Fruit fly (Drosophila melanogaster) whole organism, embryonic: ENCODE measurements around the gene CG6398.
A peak's percentile ranks its signal among the peaks of the same experiment; 100 is the strongest.

Experiments
- CG10979 ChIP-seq: fragments of 200-800 bp; sonication (Bioruptor generic); optimal IDR thresholded peaks from 2 replicates; lab custom pipeline; 2018; ENCODE audit warnings: missing biosample characterization, mild to moderate bottlenecking, missing genetic modification characterization, moderate library complexity
- CG12299 ChIP-seq: fragments of 200-800 bp; sonication (Bioruptor generic); optimal IDR thresholded peaks from 2 replicates; lab custom pipeline; 2018; ENCODE audit warnings: missing biosample characterization, mild to moderate bottlenecking, missing genetic modification characterization
- CG14014 ChIP-seq: fragments of 200-800 bp; sonication (Bioruptor generic); IDR thresholded peaks from 2 replicates; pipeline ENCODE4 v1.3.6; 2022; ENCODE audit warnings: missing biosample characterization, missing genetic modification characterization
- CG15011 ChIP-seq: fragments of 200-800 bp; sonication (Bioruptor generic); optimal IDR thresholded peaks from 3 replicates; lab custom pipeline; 2018; ENCODE audit warnings: missing biosample characterization, mild to moderate bottlenecking, missing genetic modification characterization
- CG15601 ChIP-seq: fragments of 200-800 bp; sonication (Bioruptor generic); optimal IDR thresholded peaks from 3 replicates; lab custom pipeline; 2019; ENCODE audit warnings: missing biosample characterization, mild to moderate bottlenecking, missing genetic modification characterization, moderate library complexity
- CG1647 ChIP-seq: fragments of 200-800 bp; sonication (Bioruptor generic); optimal IDR thresholded peaks from 3 replicates; lab custom pipeline; 2016; ENCODE audit warnings: missing biosample characterization, missing genetic modification characterization
- CG16863 ChIP-seq: fragments of 200-800 bp; sonication (Bioruptor generic); optimal IDR thresholded peaks from 3 replicates; lab custom pipeline; 2016; ENCODE audit warnings: missing biosample characterization, missing genetic modification characterization
- CG18619 ChIP-seq: fragments of 200-800 bp; sonication (Bioruptor generic); optimal IDR thresholded peaks from 3 replicates; lab custom pipeline; 2017; ENCODE audit warnings: missing biosample characterization, mild to moderate bottlenecking, missing genetic modification characterization
- CG2875 ChIP-seq: fragments of 200-800 bp; sonication (Bioruptor generic); optimal IDR thresholded peaks from 2 replicates; lab custom pipeline; 2017; ENCODE audit warnings: missing biosample characterization, mild to moderate bottlenecking, missing genetic modification characterization, missing genetic modification reagents
- CG3065 ChIP-seq: fragments of 200-800 bp; sonication (Bioruptor generic); optimal IDR thresholded peaks from 2 replicates; lab custom pipeline; 2016; ENCODE audit warnings: missing biosample characterization, missing genetic modification characterization
- CG31224 ChIP-seq: fragments of 200-800 bp; sonication (Bioruptor generic); IDR thresholded peaks from 2 replicates; pipeline ENCODE4 v1.3.6; 2022; ENCODE audit warnings: missing biosample characterization, missing genetic modification characterization
- CG31388 ChIP-seq: fragments of 200-800 bp; sonication (Bioruptor generic); optimal IDR thresholded peaks from 2 replicates; lab custom pipeline; 2016; ENCODE audit warnings: missing biosample characterization, missing genetic modification characterization
- CG3281 ChIP-seq: fragments of 200-800 bp; sonication (Bioruptor generic); optimal IDR thresholded peaks from 3 replicates; lab custom pipeline; 2017; ENCODE audit warnings: missing biosample characterization, mild to moderate bottlenecking, missing genetic modification characterization
- CG5245 ChIP-seq: fragments of 200-800 bp; sonication (Bioruptor generic); optimal IDR thresholded peaks from 3 replicates; lab custom pipeline; 2016; ENCODE audit warnings: missing biosample characterization, missing genetic modification characterization
- CG5953 ChIP-seq: fragments of 200-800 bp; sonication (Bioruptor generic); IDR thresholded peaks from 2 replicates; pipeline ENCODE4 v1.3.6; 2022; ENCODE audit warnings: missing biosample characterization, missing genetic modification characterization
- CG6791 ChIP-seq: fragments of 200-800 bp; sonication (Bioruptor generic); IDR thresholded peaks from 3 replicates; pipeline ENCODE4 v1.3.6; 2022; ENCODE audit warnings: missing biosample characterization, missing genetic modification characterization; ENCODE audit not compliant: partially characterized antibody
- CG7357 ChIP-seq: fragments of 200-800 bp; sonication (Bioruptor generic); IDR thresholded peaks from 3 replicates; pipeline ENCODE4 v1.3.6; 2022; ENCODE audit warnings: missing biosample characterization, missing genetic modification characterization
- CG8290 ChIP-seq, 3 experiments: fragments of 200-800 bp; sonication (Bioruptor generic); optimal IDR thresholded peaks; 2 replicates each; lab custom pipeline; 2016 to 2019; ENCODE audit warnings: missing biosample characterization in 3 of 3, missing genetic modification characterization in 3 of 3, mild to moderate bottlenecking in 2 of 3, moderate library complexity in 1 of 3
- CG8765 ChIP-seq: fragments of 200-800 bp; sonication (Bioruptor generic); IDR thresholded peaks from 2 replicates; pipeline ENCODE4 v1.3.6; 2022; ENCODE audit warnings: missing biosample characterization, missing genetic modification characterization
- CG9932 ChIP-seq: fragments of 200-800 bp; sonication (Bioruptor generic); IDR thresholded peaks from 2 replicates; pipeline ENCODE4 v1.3.6; 2022; ENCODE audit warnings: missing biosample characterization, missing genetic modification characterization
- Fer2 ChIP-seq: fragments of 200-800 bp; sonication (Bioruptor generic); optimal IDR thresholded peaks from 2 replicates; lab custom pipeline; 2018; ENCODE audit warnings: missing biosample characterization, mild to moderate bottlenecking, missing genetic modification characterization, moderate library complexity
- HLHmδ ChIP-seq: fragments of 200-800 bp; sonication (Bioruptor generic); optimal IDR thresholded peaks from 2 replicates; lab custom pipeline; 2018; ENCODE audit warnings: missing biosample characterization, mild to moderate bottlenecking, missing genetic modification characterization, moderate library complexity
- Hmx ChIP-seq: fragments of 200-800 bp; sonication (Bioruptor generic); optimal IDR thresholded peaks from 2 replicates; lab custom pipeline; 2016; ENCODE audit warnings: missing biosample characterization, missing genetic modification characterization
- MBD-R2 ChIP-seq: fragments of 200-800 bp; sonication (Bioruptor generic); IDR thresholded peaks from 2 replicates; pipeline ENCODE4 v1.3.6; 2022; ENCODE audit warnings: missing biosample characterization, missing genetic modification characterization
- PHDP ChIP-seq: fragments of 200-800 bp; sonication (Bioruptor generic); optimal IDR thresholded peaks from 3 replicates; lab custom pipeline; 2018; ENCODE audit warnings: missing biosample characterization, mild to moderate bottlenecking, missing genetic modification characterization, moderate library complexity
- Xrp1 ChIP-seq: fragments of 200-800 bp; sonication (Bioruptor generic); IDR thresholded peaks from 2 replicates; pipeline ENCODE4 v1.3.6; 2022; ENCODE audit warnings: missing biosample characterization, missing genetic modification characterization
- ac ChIP-seq: fragments of 200-800 bp; sonication (Bioruptor generic); optimal IDR thresholded peaks from 3 replicates; lab custom pipeline; 2017; ENCODE audit warnings: missing biosample characterization, mild to moderate bottlenecking, missing genetic modification characterization
- cad ChIP-seq: fragments of >200 bp; optimal IDR thresholded peaks from 2 replicates; lab custom pipeline; 2017; ENCODE audit warnings: missing biosample characterization, missing genetic modification characterization
- caup ChIP-seq: fragments of 200-800 bp; sonication (Bioruptor generic); optimal IDR thresholded peaks from 3 replicates; lab custom pipeline; 2017; ENCODE audit warnings: missing biosample characterization, mild to moderate bottlenecking, missing genetic modification characterization, moderate library complexity; ENCODE audit not compliant: severe bottlenecking
- chm ChIP-seq: fragments of 200-800 bp; sonication (Bioruptor generic); IDR thresholded peaks from 2 replicates; pipeline ENCODE4 v1.3.6; 2022; ENCODE audit warnings: missing biosample characterization, missing genetic modification characterization
- dan ChIP-seq: fragments of 200-800 bp; sonication (Bioruptor generic); IDR thresholded peaks from 2 replicates; pipeline ENCODE4 v1.3.6; 2022; ENCODE audit warnings: missing biosample characterization, missing genetic modification characterization
- dm ChIP-seq: fragments of 200-800 bp; sonication (Bioruptor generic); optimal IDR thresholded peaks from 3 replicates; lab custom pipeline; 2016; ENCODE audit warnings: missing biosample characterization, missing genetic modification characterization
- dmrt99B ChIP-seq: fragments of 200-800 bp; sonication (Bioruptor generic); optimal IDR thresholded peaks from 2 replicates; lab custom pipeline; 2018; ENCODE audit warnings: missing biosample characterization, mild to moderate bottlenecking, missing genetic modification characterization, moderate library complexity
- dysf ChIP-seq: fragments of 200-800 bp; sonication (Bioruptor generic); IDR thresholded peaks from 3 replicates; pipeline ENCODE4 v1.3.6; 2022; ENCODE audit warnings: missing biosample characterization, missing genetic modification characterization
- gcm ChIP-seq: fragments of 200-800 bp; sonication (Bioruptor generic); optimal IDR thresholded peaks from 2 replicates; lab custom pipeline; 2019; ENCODE audit warnings: missing biosample characterization, mild to moderate bottlenecking, missing genetic modification characterization, moderate library complexity
- gcm2 ChIP-seq: fragments of 200-800 bp; sonication (Bioruptor generic); optimal IDR thresholded peaks from 2 replicates; lab custom pipeline; 2016; ENCODE audit warnings: missing biosample characterization, missing genetic modification characterization
- gfzf ChIP-seq: fragments of 200-800 bp; sonication (Bioruptor generic); optimal IDR thresholded peaks from 2 replicates; lab custom pipeline; 2016; ENCODE audit warnings: missing biosample characterization, mild to moderate bottlenecking, missing genetic modification characterization, moderate library complexity
- gro ChIP-seq: fragments of 200-800 bp; sonication (Bioruptor generic); optimal IDR thresholded peaks from 2 replicates; lab custom pipeline; 2016; ENCODE audit warnings: missing biosample characterization, missing genetic modification characterization
- lola ChIP-seq, 3 experiments: fragments of >200 bp in 2 of 3; fragments of 200-800 bp in 1 of 3; sonication (Bioruptor generic) in 1 of 3; optimal IDR thresholded peaks; 2 replicates each; lab custom pipeline; 2017 to 2019; ENCODE audit warnings: missing biosample characterization in 3 of 3, missing genetic modification characterization in 3 of 3, mild to moderate bottlenecking in 1 of 3, moderate library complexity in 1 of 3
- luna ChIP-seq: fragments of 200-800 bp; sonication (Bioruptor generic); optimal IDR thresholded peaks from 2 replicates; lab custom pipeline; 2016; ENCODE audit warnings: missing biosample characterization, missing genetic modification characterization
- oc ChIP-seq: fragments of 200-800 bp; sonication (Bioruptor generic); optimal IDR thresholded peaks from 2 replicates; lab custom pipeline; 2018; ENCODE audit warnings: missing biosample characterization, mild to moderate bottlenecking, missing genetic modification characterization, moderate library complexity
- sd ChIP-seq: fragments of 200-800 bp; sonication (Bioruptor generic); optimal IDR thresholded peaks from 3 replicates; lab custom pipeline; 2018; ENCODE audit warnings: missing biosample characterization, mild to moderate bottlenecking, missing genetic modification characterization, moderate library complexity
- sisA ChIP-seq: fragments of 200-800 bp; sonication (Bioruptor generic); IDR thresholded peaks from 2 replicates; pipeline ENCODE4 v1.3.6; 2022; ENCODE audit warnings: missing biosample characterization, missing genetic modification characterization
- slou ChIP-seq: fragments of 200-800 bp; sonication (Bioruptor generic); optimal IDR thresholded peaks from 3 replicates; lab custom pipeline; 2016; ENCODE audit warnings: missing biosample characterization, missing genetic modification characterization
- ssp ChIP-seq: fragments of 200-800 bp; sonication (Bioruptor generic); IDR thresholded peaks from 2 replicates; pipeline ENCODE4 v1.3.6; 2022; ENCODE audit warnings: missing biosample characterization, missing genetic modification characterization
- stc ChIP-seq: fragments of 200-800 bp; sonication (Bioruptor generic); IDR thresholded peaks from 2 replicates; pipeline ENCODE4 v1.3.6; 2022; ENCODE audit warnings: missing biosample characterization, missing genetic modification characterization
- ttk ChIP-seq: fragments of 200-800 bp; sonication (Bioruptor generic); IDR thresholded peaks from 2 replicates; pipeline ENCODE4 v2.1.2; 2022; ENCODE audit warnings: missing biosample characterization, missing genetic modification characterization
- unc-4 ChIP-seq: fragments of 200-800 bp; sonication (Bioruptor generic); IDR thresholded peaks from 2 replicates; pipeline ENCODE4 v1.3.6; 2022; ENCODE audit warnings: missing biosample characterization, missing genetic modification characterization; ENCODE audit not compliant: partially characterized antibody
- usp ChIP-seq: fragments of >200 bp; optimal IDR thresholded peaks from 2 replicates; lab custom pipeline; 2017; ENCODE audit warnings: missing biosample characterization, missing genetic modification characterization

The CG6398 gene

DNA sequence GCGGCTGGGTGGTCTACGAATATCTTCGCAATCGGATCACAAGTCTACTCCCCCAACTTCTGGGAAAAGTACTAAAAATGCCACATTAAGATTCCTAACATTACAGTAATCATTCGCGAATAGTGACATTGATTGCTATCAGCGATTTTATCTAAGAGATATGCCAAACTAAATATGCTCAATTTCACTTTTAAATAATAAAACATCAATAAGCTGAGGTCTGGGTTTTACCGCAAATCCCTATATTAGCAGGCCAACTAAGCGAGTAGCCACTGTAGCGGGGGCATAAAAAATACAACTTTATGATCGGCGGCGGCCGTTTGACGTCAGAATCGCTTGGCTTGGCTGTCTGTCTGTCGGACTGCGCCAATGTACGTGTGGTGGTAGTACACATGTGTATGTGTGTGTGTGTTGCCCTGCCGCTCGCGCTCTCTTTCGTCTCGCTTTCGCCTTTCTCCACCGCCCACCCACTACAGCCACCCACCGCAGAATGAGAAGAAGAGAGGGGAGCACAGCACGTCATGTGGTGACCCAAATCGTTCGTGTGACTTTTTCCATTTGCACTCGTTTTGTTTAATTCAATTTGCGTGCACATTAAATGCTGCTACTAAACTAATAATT lies 49.8 kb downstream of the CG6398 start (continued):
- TF ChIP-seq dm (GFP tag; lab: Kevin White, UChicago) (peak; percentile 90), MBD-R2 (GFP tag; lab: Robert Waterston, UW) (peak; percentile 85), unc-4 (no peak), CG5245 (peak; percentile 85), caup (GFP tag; lab: Kevin White, UChicago) (peak; percentile 91), ttk (GFP tag; lab: Robert Waterston, UW) (peak; percentile 94), CG7357 (peak; percentile 86), CG6791 (GFP tag; lab: Robert Waterston, UW) (no peak), CG2875 (GFP tag; lab: Kevin White, UChicago) (peak; percentile 93), HLHmδ (GFP tag; lab: Kevin White, UChicago) (peak; percentile 11), CG31388 (peak; percentile 70), Hmx (GFP tag; lab: Kevin White, UChicago) (peak; percentile 85), CG3065 (peak; percentile 87), CG18619 (peak; percentile 93), CG14014 (GFP tag; lab: Robert Waterston, UW) (peak; percentile 97), gfzf (no peak), lola (GFP tag; optimal IDR thresholded peaks at IDR 0.05; lab: Kevin White, UChicago) (peak in 1 of 3 experiments; percentile 79), CG15011 (peak; percentile 82), Fer2 (tag; lab: Kevin White, UChicago) (peak; percentile 92), sd (tag; lab: Kevin White, UChicago) (peak; percentile 99), CG31224 (GFP tag; lab: Robert Waterston, UW) (peak; percentile 87), usp (GFP tag; lab: Kevin White, UChicago) (no peak), CG5953 (GFP tag; lab: Robert Waterston, UW) (peak; percentile 93), luna (peak; percentile 93), gcm (GFP tag; lab: Kevin White, UChicago) (peak; percentile 90), CG3281 (GFP tag; lab: Kevin White, UChicago) (peak; percentile 91), slou (GFP tag; lab: Kevin White, UChicago) (peak; percentile 89), CG8765 (GFP tag; lab: Robert Waterston, UW) (peak; percentile 83), CG8290 (GFP tag; optimal IDR thresholded peaks at IDR 0.05; lab: Kevin White, UChicago) (peak; percentile 87), CG8290 (tag; optimal IDR thresholded peaks at IDR 0.05; lab: Kevin White, UChicago) (peak; percentile 68 to 99), CG15601 (peak; percentile 92), CG10979 (tag; lab: Kevin White, UChicago) (peak; percentile 85), gro (peak; percentile 98), dan (GFP tag; lab: Robert Waterston, UW) (peak; percentile 45; the same call in 1 of the 2 replicates), dmrt99B (peak; percentile 96), cad (GFP tag; lab: Kevin White, UChicago) (no peak), CG9932 (peak; percentile 97), Xrp1 (peak; percentile 94), CG12299 (tag; lab: Kevin White, UChicago) (peak; percentile 93), chm (GFP tag; lab: Robert Waterston, UW) (peak; percentile 90; the same call in 1 of the 2 replicates), CG16863 (GFP tag; lab: Kevin White, UChicago) (peak; percentile 95), CG1647 (GFP tag; lab: Kevin White, UChicago) (peak; percentile 91), dysf (peak; percentile 97), PHDP (tag; lab: Kevin White, UChicago) (peak; percentile 96), ssp (GFP tag; lab: Robert Waterston, UW) (peak; percentile 86), oc (tag; lab: Kevin White, UChicago) (peak; percentile 97), ac (peak; percentile 63), stc (GFP tag; lab: Robert Waterston, UW) (peak; percentile 93), sisA (peak; percentile 94), gcm2 (peak; percentile 92)
